Worm (Caenorhabditis elegans): ENCODE data around the gene K05F6.14.
"Not testable (repeated sequence)": the region's sequence is repeated elsewhere in the genome, so short reads cannot be mapped to it uniquely, and the experiment has no call there.

The K05F6.14 gene

ce11 chrII:1561863-1562262 is at the start of gene K05F6.14:
Gene K05F6.14 (plus strand): TSS chrII:1562163.
- TF ChIP-seq dao-5 (tag; optimal IDR thresholded peaks at IDR 0.05) (no peak), him-1 (tag; optimal IDR thresholded peaks at IDR 0.05) (no peak), W03F9.2 (tag; optimal IDR thresholded peaks at IDR 0.05) (no peak)

DNA sequence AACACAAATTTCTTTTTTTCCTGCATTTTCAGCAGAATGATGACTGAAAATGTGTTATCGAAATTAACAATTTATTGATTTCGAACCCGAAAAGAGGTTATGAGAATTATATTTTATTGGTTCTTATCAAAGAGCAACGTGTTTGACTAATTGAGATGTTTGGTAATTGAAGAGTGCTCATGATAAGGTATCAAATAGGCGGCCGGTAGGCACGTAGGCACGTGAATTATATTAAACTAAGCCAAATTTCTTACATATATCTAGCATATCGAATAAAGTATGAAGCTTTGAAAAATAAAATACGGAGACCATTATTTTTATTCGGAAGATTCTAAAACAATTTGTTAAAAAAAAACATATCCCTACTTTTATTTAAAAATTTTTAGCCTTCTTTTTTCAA is 44.6 kb upstream of the K05F6.14 start, which contains the start of gene math-45:
TSS of gene math-45 (minus strand) at position 101 of the 400 bp plus-strand sequence.
- no peak for TF ChIP-seq dao-5 (tag; optimal IDR thresholded peaks at IDR 0.05)
- TF ChIP-seq him-1 (tag; optimal IDR thresholded peaks at IDR 0.05): no peak
- no peak for TF ChIP-seq W03F9.2 (tag; optimal IDR thresholded peaks at IDR 0.05)

DNA sequence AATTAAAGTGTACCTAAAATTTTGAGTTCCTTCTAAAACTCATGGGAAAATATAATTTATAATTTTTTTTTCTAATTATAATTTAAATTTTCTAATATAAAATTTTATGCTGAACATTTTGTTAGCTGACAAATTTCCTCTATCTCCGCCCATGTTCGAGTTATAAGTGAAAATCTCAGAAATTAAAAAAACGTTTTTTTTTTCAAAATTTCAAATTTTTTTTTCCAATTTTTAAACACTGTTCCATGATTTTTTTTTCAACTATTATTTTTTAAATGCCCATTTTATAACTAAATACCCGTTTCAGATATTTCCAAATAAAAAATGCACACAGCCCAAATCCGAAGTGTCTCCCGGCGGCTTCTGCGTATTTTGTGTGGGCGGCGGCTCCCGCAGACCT is 43.0 kb upstream of the K05F6.14 start, which contains the start of gene Y51H7BR.8:
TSS of gene Y51H7BR.8 (plus strand) at position 301 of the 400 bp plus-strand sequence.
- TF ChIP-seq dao-5 (tag; optimal IDR thresholded peaks at IDR 0.05) (no peak), W03F9.2 (tag; optimal IDR thresholded peaks at IDR 0.05) (no peak), him-1 (tag; optimal IDR thresholded peaks at IDR 0.05) (no peak)

ce11 chrII:1519867-1520266 is 42.1 kb upstream of the K05F6.14 start:
- no peak for TF ChIP-seq dao-5 (tag; optimal IDR thresholded peaks at IDR 0.05)
- TF ChIP-seq him-1 (tag; optimal IDR thresholded peaks at IDR 0.05): peak; percentile 56

- TF ChIP-seq him-1 (tag; optimal IDR thresholded peaks at IDR 0.05) (no peak), dao-5 (tag; optimal IDR thresholded peaks at IDR 0.05) (no peak), W03F9.2 (tag; optimal IDR thresholded peaks at IDR 0.05) (no peak)
These were observed 40.0 kb upstream of the K05F6.14 start for ce11 chrII:1521956-1522355.

DNA sequence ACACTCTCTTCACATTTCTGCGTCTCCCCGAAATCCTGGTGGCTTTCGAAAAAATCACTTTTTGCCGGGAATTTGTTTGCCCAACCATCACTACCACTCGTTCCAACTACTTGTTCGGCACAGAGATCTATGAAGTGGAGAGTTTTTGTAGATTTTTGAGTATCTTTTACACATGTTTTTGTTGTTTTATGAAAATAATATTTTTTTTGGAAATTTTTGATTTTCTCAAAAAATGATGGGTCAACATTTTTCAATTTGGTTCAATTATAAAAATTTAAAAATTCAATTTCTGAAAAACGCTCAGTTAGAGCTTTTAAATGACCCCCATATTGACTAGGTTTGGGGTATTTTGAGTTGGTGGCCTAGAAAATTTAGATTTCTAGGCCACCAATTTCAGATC is 36.5 kb upstream of the K05F6.14 start, which contains the start of gene Y51H7BR.7:
TSS of gene Y51H7BR.7 (minus strand) at position 101 of the 400 bp plus-strand sequence.
- no peak for TF ChIP-seq dao-5 (tag; optimal IDR thresholded peaks at IDR 0.05)
- TF ChIP-seq him-1 (tag; optimal IDR thresholded peaks at IDR 0.05): no peak
- TF ChIP-seq W03F9.2 (tag; optimal IDR thresholded peaks at IDR 0.05): no peak

DNA sequence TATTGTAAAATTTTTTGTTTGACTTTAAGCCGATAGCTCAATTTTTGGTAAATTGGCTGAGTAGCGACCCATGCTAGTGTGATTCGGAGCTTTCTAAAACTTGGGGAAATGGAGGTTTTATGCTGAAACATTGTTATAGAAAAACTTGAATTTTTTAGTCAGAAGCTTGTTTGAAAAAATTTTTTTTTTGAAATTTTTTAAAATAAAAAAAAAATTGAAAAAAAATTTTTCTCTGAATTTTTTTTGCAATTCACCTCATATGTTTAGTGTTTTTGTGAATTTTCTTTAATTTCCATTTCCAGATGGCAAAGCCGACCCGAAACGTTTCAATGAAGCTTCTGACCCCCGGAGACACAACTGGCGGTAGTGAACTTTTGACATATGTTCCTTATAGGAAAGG is 32.9 kb upstream of the K05F6.14 start, which contains the start of gene Y51H7BR.4:
TSS of gene Y51H7BR.4 (plus strand) at position 301 of the 400 bp plus-strand sequence.
- TF ChIP-seq him-1 (tag; optimal IDR thresholded peaks at IDR 0.05) (no peak), W03F9.2 (tag; optimal IDR thresholded peaks at IDR 0.05) (no peak), dao-5 (tag; optimal IDR thresholded peaks at IDR 0.05) (no peak)

DNA sequence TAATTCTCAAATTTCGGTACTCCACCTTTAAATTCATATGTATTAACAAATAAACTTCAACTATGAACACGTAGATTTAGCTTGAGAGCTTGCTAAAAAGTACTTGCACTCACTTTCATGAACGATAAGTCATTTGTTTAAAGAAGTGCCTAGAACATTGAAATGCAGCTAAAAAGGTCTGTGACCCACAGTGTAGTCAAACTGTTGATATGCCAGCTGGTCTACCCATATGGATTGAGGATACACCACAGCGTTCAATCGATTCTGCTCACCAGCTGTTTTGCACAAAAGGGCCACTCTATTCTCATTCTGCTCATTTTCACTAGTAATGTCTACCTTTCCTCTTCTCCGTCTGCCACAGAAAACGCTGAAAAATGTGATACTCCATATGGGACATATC is 26.0 kb upstream of the K05F6.14 start, which contains the start of gene fbxb-43:
TSS of gene fbxb-43 (plus strand) at position 301 of the 400 bp plus-strand sequence.
- TF ChIP-seq dao-5 (tag; optimal IDR thresholded peaks at IDR 0.05): no peak
- no peak for TF ChIP-seq W03F9.2 (tag; optimal IDR thresholded peaks at IDR 0.05)
- TF ChIP-seq him-1 (tag; optimal IDR thresholded peaks at IDR 0.05): no peak

- TF ChIP-seq dao-5 (tag; optimal IDR thresholded peaks at IDR 0.05) (no peak), W03F9.2 (tag; optimal IDR thresholded peaks at IDR 0.05) (no peak), him-1 (tag; optimal IDR thresholded peaks at IDR 0.05) (no peak)
These were observed 24.6 kb upstream of the K05F6.14 start, which contains the start of gene fbxb-42 for ce11 chrII:1537321-1537720. Gene fbxb-42 (plus strand): TSS chrII:1537621.

- TF ChIP-seq W03F9.2 (tag; optimal IDR thresholded peaks at IDR 0.05): no peak
- no peak for TF ChIP-seq dao-5 (tag; optimal IDR thresholded peaks at IDR 0.05)
These were observed 23.4 kb upstream of the K05F6.14 start, which contains the start of gene fbxb-44 for ce11 chrII:1538589-1538988. Gene fbxb-44 (plus strand): TSS chrII:1538889.

DNA sequence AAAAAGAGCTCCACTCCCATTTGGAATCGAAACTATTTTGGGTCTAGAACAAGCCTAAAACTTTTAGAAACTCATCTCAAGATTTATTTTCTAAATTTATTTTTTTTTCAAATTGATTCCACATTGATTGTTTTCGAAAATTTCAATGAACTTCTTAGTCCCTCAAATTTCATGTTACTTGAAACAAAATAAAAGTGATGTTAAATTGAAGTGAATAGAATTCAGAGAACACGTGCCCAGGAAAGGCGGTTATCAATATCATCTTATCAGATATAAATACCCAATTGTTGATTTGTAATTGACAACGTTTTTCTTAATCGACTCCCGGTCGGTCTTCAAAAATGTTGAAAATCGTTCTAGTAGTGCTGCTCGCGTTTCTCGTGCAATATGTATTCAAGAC is 21.3 kb upstream of the K05F6.14 start, which contains the start of gene poml-4:
TSS of gene poml-4 (plus strand) at position 301 of the 400 bp plus-strand sequence.
- not testable (repeated sequence) for TF ChIP-seq W03F9.2, dao-5, him-1 (tag; optimal IDR thresholded peaks at IDR 0.05)

DNA sequence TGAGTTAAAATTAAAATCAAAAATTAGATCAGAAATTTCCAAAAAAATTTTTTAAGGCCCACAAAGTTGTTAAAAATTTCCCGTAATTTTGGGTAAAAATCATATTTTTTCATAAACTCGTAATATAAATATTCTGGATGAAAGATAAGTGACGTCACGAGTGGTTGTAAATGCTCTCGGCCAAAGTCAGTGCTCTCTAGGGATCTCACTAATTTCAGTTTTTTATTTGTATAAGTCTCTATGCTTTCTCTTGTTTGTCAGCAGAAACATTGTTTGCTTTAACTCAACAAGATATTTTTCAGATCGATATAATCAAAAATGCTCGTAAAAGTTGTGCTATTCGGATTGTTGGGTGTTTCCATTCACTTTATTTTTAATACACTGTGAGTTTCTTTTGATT is 18.8 kb upstream of the K05F6.14 start, which contains the start of gene K05F6.4:
TSS of gene K05F6.4 (plus strand) at position 301 of the 400 bp plus-strand sequence.
- TF ChIP-seq him-1, dao-5, W03F9.2 (tag; optimal IDR thresholded peaks at IDR 0.05): not testable (repeated sequence)

DNA sequence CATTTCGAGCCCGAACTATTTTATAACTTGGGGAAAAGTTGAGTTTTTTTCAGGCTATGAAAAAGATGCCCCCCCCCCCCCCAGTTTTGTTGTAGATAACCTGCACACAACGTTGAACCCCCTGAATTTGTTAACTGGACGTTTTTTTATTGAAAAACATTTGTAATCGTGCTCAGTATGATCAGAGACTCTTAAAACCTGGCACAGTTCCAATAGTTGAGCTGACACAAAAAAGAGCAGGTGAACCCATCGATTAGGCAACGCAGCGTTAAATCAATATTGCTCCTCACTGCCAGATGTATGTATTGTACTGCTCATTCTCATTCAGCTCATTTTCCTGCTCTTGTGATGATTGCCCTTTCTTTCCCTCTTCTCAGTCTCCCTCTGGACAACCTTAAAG is 16.3 kb upstream of the K05F6.14 start, which contains the start of gene K05F6.12:
TSS of gene K05F6.12 (plus strand) at position 301 of the 400 bp plus-strand sequence.
- TF ChIP-seq him-1 (tag; optimal IDR thresholded peaks at IDR 0.05) (no peak), W03F9.2 (tag; optimal IDR thresholded peaks at IDR 0.05) (no peak), dao-5 (tag; optimal IDR thresholded peaks at IDR 0.05) (no peak)

- TF ChIP-seq him-1 (tag; optimal IDR thresholded peaks at IDR 0.05) (no peak), W03F9.2 (tag; optimal IDR thresholded peaks at IDR 0.05) (no peak), dao-5 (tag; optimal IDR thresholded peaks at IDR 0.05) (no peak)
These were observed 11.5 kb upstream of the K05F6.14 start, which contains the start of the genes fbxb-52 and fbxb-51 for ce11 chrII:1550501-1550900. Gene fbxb-52 (minus strand): TSS chrII:1550601. Gene fbxb-51 (plus strand): TSS chrII:1550712.
